Worm (Caenorhabditis elegans) whole organism, L4 larva: ENCODE measurements around the gene sri-40.

Experiments
- R02D3.7 ChIP-seq: fragments of 150-350 bp; sonication (generic microtip); optimal IDR thresholded peaks from 3 replicates; lab custom pipeline; 2014; ENCODE audit warnings: missing biosample characterization, missing genetic modification characterization
- ZK546.5 ChIP-seq, 2 experiments: sonication (generic microtip); optimal IDR thresholded peaks; 2 replicates each; lab custom pipeline; 2017; ENCODE audit warnings: missing biosample characterization in 2 of 2, missing genetic modification characterization in 2 of 2
- daf-12 ChIP-seq: fragments of 150-350 bp; optimal IDR thresholded peaks from 2 replicates; lab custom pipeline; 2014; ENCODE audit warnings: missing biosample characterization, missing genetic modification reagents, missing genetic modification characterization
- egl-27 ChIP-seq: sonication (generic microtip); optimal IDR thresholded peaks from 3 replicates; lab custom pipeline; 2017; ENCODE audit warnings: missing biosample characterization, missing genetic modification reagents, missing genetic modification characterization
- fkh-10 ChIP-seq: fragments of 150-350 bp; optimal IDR thresholded peaks from 2 replicates; lab custom pipeline; 2014; ENCODE audit warnings: missing biosample characterization, missing genetic modification reagents, missing genetic modification characterization
- unc-62 ChIP-seq, 3 experiments: fragments of 150-350 bp in 1 of 3; sonication (generic microtip); optimal IDR thresholded peaks in 2 of 3; peaks in 1 of 3; 1 replicate in 1 of 3; 2 replicates in 2 of 3; lab custom pipeline; 2014 to 2017; ENCODE audit warnings: missing biosample characterization in 3 of 3, missing genetic modification characterization in 3 of 3, missing genetic modification reagents in 3 of 3, missing genotype in 1 of 3

DNA sequence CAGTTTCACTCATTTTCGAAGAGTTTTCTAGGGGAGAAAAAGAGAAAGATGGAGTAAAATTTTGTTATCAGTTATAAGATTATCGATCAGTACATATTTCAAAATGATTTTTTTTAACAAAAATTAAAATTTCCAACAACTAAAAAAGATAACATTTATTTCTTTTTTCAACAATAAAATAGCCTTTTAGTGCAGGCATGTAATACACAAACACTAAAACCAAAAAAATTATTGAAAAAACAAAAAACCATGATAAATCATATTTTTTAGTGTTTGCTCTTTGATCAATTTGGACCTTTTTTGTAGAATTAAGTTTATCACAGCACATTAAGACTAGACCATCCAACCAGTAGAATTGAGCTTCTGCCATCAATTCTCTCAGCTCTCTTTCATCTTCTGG lies 46.9 kb downstream of the sri-40 start, which contains the start of gene ZC239.15:
- TF ChIP-seq unc-62 (GFP tag; optimal IDR thresholded peaks at IDR 0.05 in 1 of 2; lab: Kevin White, UChicago) (no peak), unc-62 (tag; optimal IDR thresholded peaks at IDR 0.05; lab: Kevin White, UChicago) (no peak), fkh-10 (GFP tag; lab: Kevin White, UChicago) (no peak), R02D3.7 (tag; lab: Kevin White, UChicago) (no peak), ZK546.5 (tag; optimal IDR thresholded peaks at IDR 0.05; lab: Kevin White, UChicago) (no peak), daf-12 (tag; lab: Kevin White, UChicago) (no peak), egl-27 (no peak)
